Worm (Caenorhabditis elegans): ENCODE measurements around the gene F09E10.1.

F09E10.1 gene

DNA sequence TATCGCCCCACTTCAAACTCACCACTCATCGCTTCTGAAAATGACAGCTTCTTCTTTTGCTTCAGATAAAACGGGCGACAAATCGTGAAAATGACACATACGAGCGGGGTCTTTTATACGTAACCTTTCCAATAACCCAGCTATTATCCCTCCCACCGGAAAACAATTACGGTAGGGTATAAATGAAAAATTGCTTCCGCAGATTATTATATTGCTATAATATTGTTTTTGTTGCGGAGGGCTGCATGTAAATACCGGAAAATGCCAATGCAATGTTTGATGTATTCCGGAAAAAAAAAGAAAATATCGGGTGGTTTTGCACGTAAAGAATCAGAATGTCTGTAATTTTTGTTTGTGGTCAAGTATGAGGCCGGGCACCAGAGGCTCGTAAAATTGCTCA lies 838 bp upstream of the F09E10.1 start, which contains the start of gene F09E10.7:
Gene F09E10.7 (minus strand): TSS at position 101 of the 400 bp plus-strand sequence.
- TF ChIP-seq elt-2 (tag; optimal IDR thresholded peaks at IDR 0.05) = no peak
- no peak for TF ChIP-seq sea-2 (GFP tag; optimal IDR thresholded peaks at IDR 0.05)
- no peak for TF ChIP-seq unc-39 (tag; optimal IDR thresholded peaks at IDR 0.05)
- TF ChIP-seq elt-1 (tag; optimal IDR thresholded peaks at IDR 0.05) = no peak
- no peak for TF ChIP-seq skn-1 (tag; optimal IDR thresholded peaks at IDR 0.05)
- TF ChIP-seq ztf-4 (tag; optimal IDR thresholded peaks at IDR 0.05) = no peak
- TF ChIP-seq jun-1 (tag; optimal IDR thresholded peaks at IDR 0.05) = no peak
- no peak for TF ChIP-seq R02D3.7 (tag; optimal IDR thresholded peaks at IDR 0.05)
- TF ChIP-seq nhr-43 (tag; optimal IDR thresholded peaks at IDR 0.05; ENCODE audit: poor library complexity, severe bottlenecking) = no peak
- TF ChIP-seq elt-3 (tag; optimal IDR thresholded peaks at IDR 0.05) = no peak
- no peak for TF ChIP-seq nhr-77 (tag; optimal IDR thresholded peaks at IDR 0.05)
- TF ChIP-seq nhr-25 (tag; optimal IDR thresholded peaks at IDR 0.05) = no peak
- TF ChIP-seq mml-1 (tag; optimal IDR thresholded peaks at IDR 0.05) = no peak
- TF ChIP-seq daf-12 (tag; optimal IDR thresholded peaks at IDR 0.05) = no peak

DNA sequence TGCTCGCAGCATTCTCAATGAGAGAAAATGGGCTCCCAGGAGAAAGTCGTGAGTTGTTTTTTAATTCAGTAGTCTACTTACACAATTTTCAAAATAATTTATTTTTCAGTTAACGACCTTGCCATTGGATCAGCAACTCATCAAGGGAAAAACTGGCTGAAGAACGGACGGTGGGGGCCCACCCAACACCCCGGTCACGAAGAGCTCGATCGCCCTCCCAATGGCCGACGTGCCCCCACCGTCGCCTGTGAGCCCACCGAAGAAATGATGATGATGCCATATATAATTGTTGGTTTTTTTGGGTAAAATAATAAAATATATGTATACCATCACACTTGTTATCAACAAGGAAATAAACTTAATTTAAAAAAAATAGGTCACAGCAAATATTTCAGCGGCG lies 324 bp downstream of the F09E10.1 start:
- TF ChIP-seq fkh-10 (GFP tag; optimal IDR thresholded peaks at IDR 0.05) (no peak), elt-2 (tag; optimal IDR thresholded peaks at IDR 0.05) (no peak), ztf-4 (tag; optimal IDR thresholded peaks at IDR 0.05) (no peak), nhr-11 (tag; optimal IDR thresholded peaks at IDR 0.05) (no peak), pha-4 (tag; optimal IDR thresholded peaks at IDR 0.05) (no peak), lin-15B (tag; optimal IDR thresholded peaks at IDR 0.05) (no peak), nhr-76 (tag; optimal IDR thresholded peaks at IDR 0.05) (no peak), nhr-67 (tag; optimal IDR thresholded peaks at IDR 0.05) (no peak), fkh-2 (tag; optimal IDR thresholded peaks at IDR 0.05) (no peak), mml-1 (tag; optimal IDR thresholded peaks at IDR 0.05) (no peak), ztf-11 (tag; optimal IDR thresholded peaks at IDR 0.05) (no peak), nhr-25 (tag; optimal IDR thresholded peaks at IDR 0.05) (no peak)

DNA sequence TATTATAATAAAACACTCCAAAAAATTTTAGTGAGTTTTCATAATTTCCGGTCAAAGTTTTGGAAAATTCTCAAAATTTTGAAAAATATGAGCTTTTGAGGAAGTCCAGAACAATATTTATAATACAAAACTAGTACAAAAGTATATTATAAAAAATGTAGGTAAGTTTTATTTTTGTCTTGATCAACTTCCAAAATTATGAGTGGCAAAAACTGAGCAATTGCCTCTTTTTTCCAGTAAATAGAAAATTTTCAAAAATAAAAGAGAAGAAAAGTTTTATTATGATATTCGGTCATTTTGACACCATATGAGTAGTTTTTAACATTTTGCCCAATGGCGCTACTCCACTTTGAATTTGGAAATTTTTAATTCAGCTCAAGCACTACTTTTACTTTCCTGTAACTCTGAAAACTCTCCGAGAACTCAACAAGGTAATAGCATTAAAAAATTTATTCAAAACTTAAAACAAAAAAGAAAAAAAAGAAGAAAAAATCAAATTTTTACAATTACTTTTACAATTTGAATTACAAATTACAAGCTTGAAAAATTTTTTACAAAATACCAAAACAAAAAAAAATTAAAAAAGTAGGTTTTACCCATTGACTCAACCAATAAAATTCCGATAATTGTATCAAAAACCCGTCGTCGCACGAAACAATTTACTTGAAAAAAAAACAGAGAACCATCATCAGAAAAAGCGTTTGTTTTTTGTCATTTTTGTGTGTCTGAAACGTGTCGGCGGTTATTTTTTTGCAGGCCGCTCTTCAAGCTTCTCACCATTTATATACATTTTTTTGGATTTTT lies 1.3 kb downstream of the F09E10.1 start:
- TF ChIP-seq lsy-12 (tag; optimal IDR thresholded peaks at IDR 0.05) = peak; percentile 66
- TF ChIP-seq pha-4 (tag; optimal IDR thresholded peaks at IDR 0.05) = peak; percentile 92
- peak; percentile 39 for TF ChIP-seq ama-1 (optimal IDR thresholded peaks at IDR 0.05)
- TF ChIP-seq jun-1 (tag; optimal IDR thresholded peaks at IDR 0.05) = peak; percentile 79
- peak; percentile 53 for TF ChIP-seq pqm-1 (tag; optimal IDR thresholded peaks at IDR 0.05)
- no peak for TF ChIP-seq aly-2 (tag; optimal IDR thresholded peaks at IDR 0.05)
- peak; percentile 28 for TF ChIP-seq ceh-28 (tag; optimal IDR thresholded peaks at IDR 0.05)
- TF ChIP-seq elt-3 (tag; optimal IDR thresholded peaks at IDR 0.05) = no peak
- peak; percentile 89 for TF ChIP-seq ztf-4 (tag; optimal IDR thresholded peaks at IDR 0.05)
- TF ChIP-seq nhr-23 (tag; optimal IDR thresholded peaks at IDR 0.05) = peak; percentile 11
- no peak for TF ChIP-seq ztf-11 (tag; optimal IDR thresholded peaks at IDR 0.05)
- TF ChIP-seq nhr-76 (tag; optimal IDR thresholded peaks at IDR 0.05) = no peak
- TF ChIP-seq hmg-11 (tag; optimal IDR thresholded peaks at IDR 0.05) = no peak
- no peak for TF ChIP-seq snpc-4 (tag; optimal IDR thresholded peaks at IDR 0.05)
- no peak for TF ChIP-seq nhr-237 (tag; optimal IDR thresholded peaks at IDR 0.05)
- TF ChIP-seq nhr-43 (tag; optimal IDR thresholded peaks at IDR 0.05; ENCODE audit: poor library complexity, severe bottlenecking) = peak; percentile 5

DNA sequence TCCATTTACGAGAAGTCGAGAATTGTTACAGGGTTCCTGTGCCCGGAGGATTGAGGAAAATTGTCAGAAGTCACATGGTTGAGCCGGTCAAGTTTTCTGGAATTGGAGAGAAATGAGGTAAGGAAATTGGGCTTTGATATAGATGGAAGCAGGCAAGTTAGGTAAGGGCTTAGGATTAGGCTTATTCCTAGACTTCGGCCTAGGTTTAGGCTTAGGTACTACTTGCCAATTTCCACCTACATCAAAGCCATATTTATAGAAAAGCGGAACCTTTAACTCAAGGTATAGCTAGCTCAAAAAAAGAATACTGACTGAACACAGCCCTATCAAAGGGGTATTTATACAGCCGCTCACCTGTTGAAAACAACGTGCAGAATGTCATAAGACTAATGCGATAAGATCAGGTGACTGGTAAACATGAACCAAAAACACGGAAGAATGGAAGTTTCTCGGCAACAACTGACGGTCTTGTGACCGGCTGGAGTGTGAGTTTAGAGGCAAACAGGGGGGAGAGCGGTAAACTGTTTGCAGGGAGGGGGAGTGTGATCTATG lies 2.0 kb downstream of the F09E10.1 start:
- TF ChIP-seq egl-27 (tag; optimal IDR thresholded peaks at IDR 0.05) = no peak
- TF ChIP-seq eor-1 (tag; optimal IDR thresholded peaks at IDR 0.05) = peak in 1 of 2 experiments; percentile 66
- peak; percentile 93 for TF ChIP-seq elt-2 (tag; optimal IDR thresholded peaks at IDR 0.05)
- TF ChIP-seq ZK546.5 (tag; optimal IDR thresholded peaks at IDR 0.05) = no peak
- TF ChIP-seq lsy-12 (tag; optimal IDR thresholded peaks at IDR 0.05) = peak; percentile 60
- peak; percentile 66 for TF ChIP-seq ceh-28 (tag; optimal IDR thresholded peaks at IDR 0.05)
- TF ChIP-seq nhr-12 (tag; optimal IDR thresholded peaks at IDR 0.05) = no peak
- peak; percentile 20 for TF ChIP-seq skn-1 (tag; optimal IDR thresholded peaks at IDR 0.05)
- TF ChIP-seq ama-1 (optimal IDR thresholded peaks at IDR 0.05) = peak; percentile 100
- TF ChIP-seq unc-62 (GFP tag; optimal IDR thresholded peaks at IDR 0.05) = no peak
- TF ChIP-seq nhr-23 (tag; optimal IDR thresholded peaks at IDR 0.05) = peak; percentile 77
- no peak for TF ChIP-seq aly-2 (tag; optimal IDR thresholded peaks at IDR 0.05)
- no peak for TF ChIP-seq fos-1 (tag; optimal IDR thresholded peaks at IDR 0.05)
- TF ChIP-seq nhr-25 (tag; optimal IDR thresholded peaks at IDR 0.05) = peak; percentile 83
- TF ChIP-seq pha-4 (tag; optimal IDR thresholded peaks at IDR 0.05) = peak; percentile 100
- peak; percentile 40 for TF ChIP-seq egl-5 (tag; optimal IDR thresholded peaks at IDR 0.05)
- TF ChIP-seq R02D3.7 (tag; optimal IDR thresholded peaks at IDR 0.05) = peak; percentile 26
- TF ChIP-seq daf-12 (tag; optimal IDR thresholded peaks at IDR 0.05) = no peak
- TF ChIP-seq nhr-76 (tag; optimal IDR thresholded peaks at IDR 0.05) = no peak
- TF ChIP-seq elt-3 (tag; optimal IDR thresholded peaks at IDR 0.05) = no peak
- no peak for TF ChIP-seq fkh-10 (GFP tag; optimal IDR thresholded peaks at IDR 0.05)
- TF ChIP-seq nhr-11 (tag; optimal IDR thresholded peaks at IDR 0.05) = peak; percentile 87
- peak; percentile 49 for TF ChIP-seq nfya-1 (tag; optimal IDR thresholded peaks at IDR 0.05; ENCODE audit: insufficient read depth)
- TF ChIP-seq pqm-1 (tag; optimal IDR thresholded peaks at IDR 0.05) = peak; percentile 95
- TF ChIP-seq ceh-16 (tag; optimal IDR thresholded peaks at IDR 0.05) = no peak
- TF ChIP-seq zag-1 (tag; optimal IDR thresholded peaks at IDR 0.05) = no peak
- TF ChIP-seq hmg-11 (tag; optimal IDR thresholded peaks at IDR 0.05) = no peak
- peak; percentile 94 for TF ChIP-seq jun-1 (tag; optimal IDR thresholded peaks at IDR 0.05)
- no peak for TF ChIP-seq snpc-4 (tag; optimal IDR thresholded peaks at IDR 0.05)
- no peak for TF ChIP-seq ceh-82 (tag; optimal IDR thresholded peaks at IDR 0.05)

Data from whole organism, L3 larva.